Worm (Caenorhabditis elegans) whole organism, early embryonic: ENCODE results near the gene cpg-18.

Source experiments
- aly-1 ChIP-seq: sonication (generic microtip); optimal IDR thresholded peaks from 2 replicates; lab custom pipeline; 2016; ENCODE audit warnings: missing genetic modification characterization, missing compliant biosample characterization
- ama-1 ChIP-seq: fragments of 150-350 bp; optimal IDR thresholded peaks from 2 replicates; lab custom pipeline; 2014
- ceh-13 ChIP-seq: fragments of 200-800 bp; sonication (Bioruptor generic); optimal IDR thresholded peaks from 2 replicates; lab custom pipeline; 2018; ENCODE audit warnings: mild to moderate bottlenecking, missing genetic modification characterization, missing compliant biosample characterization
- ceh-36 ChIP-seq: sonication (generic microtip); optimal IDR thresholded peaks from 2 replicates; lab custom pipeline; 2016; ENCODE audit warnings: missing genetic modification characterization, inconsistent platforms, missing compliant biosample characterization
- flt-1 ChIP-seq: fragments of 200-800 bp; sonication (Bioruptor generic); IDR thresholded peaks from 2 replicates; pipeline ENCODE4 v1.3.6; 2022; ENCODE audit warnings: missing genetic modification characterization, missing compliant biosample characterization
- hmbx-1 ChIP-seq: sonication (generic microtip); optimal IDR thresholded peaks from 2 replicates; lab custom pipeline; 2016; ENCODE audit warnings: mild to moderate bottlenecking, missing genetic modification characterization, missing compliant biosample characterization
- hmg-4 ChIP-seq: fragments of 200-800 bp; sonication (Bioruptor generic); optimal IDR thresholded peaks from 2 replicates; lab custom pipeline; 2018; ENCODE audit warnings: mild to moderate bottlenecking, missing genetic modification characterization, missing compliant biosample characterization
- hnd-1 ChIP-seq: sonication (generic microtip); optimal IDR thresholded peaks from 2 replicates; lab custom pipeline; 2016; ENCODE audit warnings: missing genetic modification characterization, missing compliant biosample characterization
- pes-1 ChIP-seq: fragments of 200-800 bp; sonication (Bioruptor generic); IDR thresholded peaks from 2 replicates; pipeline ENCODE4 v1.3.6; 2022; ENCODE audit warnings: missing genetic modification reagents, missing genetic modification characterization, missing compliant biosample characterization
- sea-1 ChIP-seq: fragments of 200-800 bp; sonication (Bioruptor generic); conservative IDR thresholded peaks from 2 replicates; pipeline ENCODE4 v1.3.6; 2022; ENCODE audit warnings: missing genetic modification characterization, missing compliant biosample characterization
- tbx-11 ChIP-seq: fragments of 200-800 bp; sonication (Bioruptor generic); IDR thresholded peaks from 2 replicates; pipeline ENCODE4 v1.3.6; 2022; ENCODE audit warnings: missing genetic modification characterization, missing compliant biosample characterization

- TF ChIP-seq pes-1 (GFP tag; lab: Robert Waterston, UW) (no peak), flt-1 (GFP tag; lab: Robert Waterston, UW) (no peak), hmbx-1 (no peak), ama-1 (lab: Kevin White, UChicago) (no peak), tbx-11 (no peak), hnd-1 (tag; lab: Kevin White, UChicago) (no peak), ceh-36 (no peak), sea-1 (GFP tag; lab: Robert Waterston, UW) (no peak), ceh-13 (GFP tag; lab: Kevin White, UChicago) (no peak), hmg-4 (GFP tag; lab: Kevin White, UChicago) (no peak), aly-1 (tag; lab: Kevin White, UChicago) (no peak)
These were observed 19.3 kb upstream of the cpg-18 start for ce11 chrIV:5715341-5716112.
